Fruit fly (Drosophila melanogaster) whole organism, embryonic: ENCODE data around the gene Gr93a.

Experiments used
- ATbp ChIP-seq: fragments of 200-800 bp; sonication (Bioruptor generic); optimal IDR thresholded peaks from 2 replicates; lab custom pipeline; 2017; ENCODE audit warnings: missing biosample characterization, mild to moderate bottlenecking, missing genetic modification characterization, missing genetic modification reagents
- Ada2b ChIP-seq: fragments of 200-800 bp; sonication (Bioruptor generic); IDR thresholded peaks from 2 replicates; pipeline ENCODE4 v1.3.6; 2022; ENCODE audit warnings: missing biosample characterization, missing genetic modification characterization
- Aef1 ChIP-seq: fragments of 200-800 bp; sonication (Bioruptor generic); IDR thresholded peaks from 3 replicates; pipeline ENCODE4 v1.3.6; 2022; ENCODE audit warnings: missing biosample characterization, missing genetic modification characterization
- Atf6 ChIP-seq: fragments of 200-800 bp; sonication (Bioruptor generic); IDR thresholded peaks from 2 replicates; pipeline ENCODE4 v1.3.6; 2022; ENCODE audit warnings: missing biosample characterization, missing genetic modification characterization
- CG10209 ChIP-seq: fragments of 200-800 bp; sonication (Bioruptor generic); optimal IDR thresholded peaks from 3 replicates; lab custom pipeline; 2017; ENCODE audit warnings: missing biosample characterization, mild to moderate bottlenecking, missing genetic modification characterization, missing genetic modification reagents
- CG13296 ChIP-seq: fragments of 200-800 bp; sonication (Bioruptor generic); optimal IDR thresholded peaks from 3 replicates; lab custom pipeline; 2018; ENCODE audit warnings: missing biosample characterization, mild to moderate bottlenecking, missing genetic modification characterization
- CG14667 ChIP-seq: fragments of 200-800 bp; sonication (Bioruptor generic); IDR thresholded peaks from 2 replicates; pipeline ENCODE4 v1.3.6; 2022; ENCODE audit warnings: missing biosample characterization, missing genetic modification characterization
- CG15696 ChIP-seq: fragments of 200-800 bp; sonication (Bioruptor generic); optimal IDR thresholded peaks from 2 replicates; lab custom pipeline; 2019; ENCODE audit warnings: missing biosample characterization, mild to moderate bottlenecking, missing genetic modification characterization, moderate library complexity
- CG16813 ChIP-seq: fragments of 200-800 bp; sonication (Bioruptor generic); IDR thresholded peaks from 3 replicates; pipeline ENCODE4 v1.3.6; 2022; ENCODE audit warnings: missing biosample characterization, missing genetic modification characterization; ENCODE audit not compliant: partially characterized antibody
- CG18476 ChIP-seq: fragments of 200-800 bp; sonication (Bioruptor generic); optimal IDR thresholded peaks from 2 replicates; lab custom pipeline; 2016; ENCODE audit warnings: missing biosample characterization, mild to moderate bottlenecking, missing genetic modification characterization
- CG2202 ChIP-seq: fragments of 200-800 bp; sonication (Bioruptor generic); optimal IDR thresholded peaks from 2 replicates; lab custom pipeline; 2018; ENCODE audit warnings: missing biosample characterization, mild to moderate bottlenecking, missing genetic modification characterization
- CG2678 ChIP-seq: fragments of 200-800 bp; sonication (Bioruptor generic); optimal IDR thresholded peaks from 3 replicates; lab custom pipeline; 2019; ENCODE audit warnings: missing biosample characterization, mild to moderate bottlenecking, missing genetic modification characterization, moderate library complexity
- CG3726 ChIP-seq: fragments of 200-800 bp; sonication (Bioruptor generic); IDR thresholded peaks from 3 replicates; pipeline ENCODE4, ENCODE4 v1.3.6; 2022; ENCODE audit warnings: missing biosample characterization, missing genetic modification characterization
- CG4282 ChIP-seq: fragments of 200-800 bp; sonication (Bioruptor generic); optimal IDR thresholded peaks from 2 replicates; lab custom pipeline; 2016; ENCODE audit warnings: missing biosample characterization, missing genetic modification characterization
- CG43689 ChIP-seq: fragments of 200-800 bp; sonication (Bioruptor generic); IDR thresholded peaks from 2 replicates; pipeline ENCODE4 v1.3.6; 2022; ENCODE audit warnings: missing biosample characterization, missing genetic modification characterization
- CG4730 ChIP-seq: fragments of 200-800 bp; sonication (Bioruptor generic); IDR thresholded peaks from 2 replicates; pipeline ENCODE4 v1.3.6; 2022; ENCODE audit warnings: missing biosample characterization, missing genetic modification characterization
- CG7372 ChIP-seq: fragments of 200-800 bp; sonication (Bioruptor generic); IDR thresholded peaks from 2 replicates; pipeline ENCODE4 v1.3.6; 2022; ENCODE audit warnings: missing biosample characterization, missing genetic modification characterization
- CG7556 ChIP-seq: fragments of 200-800 bp; sonication (Bioruptor generic); optimal IDR thresholded peaks from 2 replicates; lab custom pipeline; 2017; ENCODE audit warnings: missing biosample characterization, mild to moderate bottlenecking, missing genetic modification characterization
- CG8089 ChIP-seq: fragments of 200-800 bp; sonication (Bioruptor generic); optimal IDR thresholded peaks from 3 replicates; lab custom pipeline; 2016; ENCODE audit warnings: missing biosample characterization, missing genetic modification characterization
- CrebB ChIP-seq: fragments of 200-800 bp; sonication (Bioruptor generic); optimal IDR thresholded peaks from 3 replicates; lab custom pipeline; 2018; ENCODE audit warnings: missing biosample characterization, mild to moderate bottlenecking, missing genetic modification characterization
- Deaf1 ChIP-seq: fragments of 200-800 bp; optimal IDR thresholded peaks from 3 replicates; lab custom pipeline; 2019; ENCODE audit warnings: missing biosample characterization, mild to moderate bottlenecking, missing genetic modification characterization, moderate library complexity
- Dek ChIP-seq: fragments of 200-800 bp; sonication (Bioruptor generic); optimal IDR thresholded peaks from 3 replicates; lab custom pipeline; 2019; ENCODE audit warnings: missing biosample characterization, mild to moderate bottlenecking, missing genetic modification characterization, moderate library complexity
- Dll ChIP-seq: fragments of 200-800 bp; sonication (Bioruptor generic); IDR thresholded peaks from 4 replicates; pipeline ENCODE4 v1.3.6; 2022; ENCODE audit warnings: missing biosample characterization, missing genetic modification characterization; ENCODE audit not compliant: partially characterized antibody
- HLH54F ChIP-seq: fragments of 200-800 bp; sonication (Bioruptor generic); optimal IDR thresholded peaks from 3 replicates; lab custom pipeline; 2016; ENCODE audit warnings: missing biosample characterization, missing genetic modification characterization
- Hmr ChIP-seq: fragments of 200-800 bp; sonication (Bioruptor generic); optimal IDR thresholded peaks from 3 replicates; lab custom pipeline; 2017; ENCODE audit warnings: mild to moderate bottlenecking, missing biosample characterization, missing genetic modification reagents, missing genetic modification characterization
- Hr78 ChIP-seq, 2 experiments: fragments of 200-800 bp in 1 of 2; fragments of >200 bp in 1 of 2; sonication (Bioruptor generic) in 1 of 2; optimal IDR thresholded peaks; 2 replicates each; lab custom pipeline; 2017 to 2019; ENCODE audit warnings: missing biosample characterization in 2 of 2, missing genetic modification characterization in 2 of 2, mild to moderate bottlenecking in 1 of 2, moderate library complexity in 1 of 2
- Hsf ChIP-seq: fragments of 200-800 bp; sonication (Bioruptor generic); optimal IDR thresholded peaks from 3 replicates; lab custom pipeline; 2016; ENCODE audit warnings: missing biosample characterization, missing genetic modification characterization
- Kr ChIP-seq: fragments of 200-800 bp; sonication (Bioruptor generic); optimal IDR thresholded peaks from 2 replicates; lab custom pipeline; 2017; ENCODE audit warnings: missing biosample characterization, mild to moderate bottlenecking, missing genetic modification characterization
- MBD-R2 ChIP-seq: fragments of 200-800 bp; sonication (Bioruptor generic); IDR thresholded peaks from 2 replicates; pipeline ENCODE4 v1.3.6; 2022; ENCODE audit warnings: missing biosample characterization, missing genetic modification characterization
- Mes4 ChIP-seq: fragments of 200-800 bp; sonication (Bioruptor generic); optimal IDR thresholded peaks from 2 replicates; lab custom pipeline; 2016; ENCODE audit warnings: missing biosample characterization, missing genetic modification characterization
- Nf-YA ChIP-seq: fragments of 200-800 bp; sonication (Bioruptor generic); IDR thresholded peaks from 2 replicates; pipeline ENCODE4 v1.3.6; 2022; ENCODE audit warnings: missing biosample characterization, missing genetic modification characterization
- Oaz ChIP-seq: fragments of 200-800 bp; sonication (Bioruptor generic); IDR thresholded peaks from 2 replicates; pipeline ENCODE4 v1.3.6; 2022; ENCODE audit warnings: missing biosample characterization, missing genetic modification characterization
- Xbp1 ChIP-seq: fragments of 200-800 bp; sonication (Bioruptor generic); optimal IDR thresholded peaks from 3 replicates; lab custom pipeline; 2016; ENCODE audit warnings: missing biosample characterization, mild to moderate bottlenecking, missing genetic modification characterization
- ap ChIP-seq: fragments of 200-800 bp; sonication (Bioruptor generic); IDR thresholded peaks from 2 replicates; pipeline ENCODE4 v1.3.6; 2022; ENCODE audit warnings: missing biosample characterization, missing genetic modification characterization
- az2 ChIP-seq: fragments of 200-800 bp; sonication (Bioruptor generic); optimal IDR thresholded peaks from 3 replicates; lab custom pipeline; 2016; ENCODE audit warnings: missing biosample characterization, missing genetic modification characterization
- bcd ChIP-seq: fragments of 200-800 bp; sonication (Bioruptor generic); optimal IDR thresholded peaks from 2 replicates; lab custom pipeline; 2017; ENCODE audit warnings: missing biosample characterization, mild to moderate bottlenecking, missing genetic modification characterization
- bigmax ChIP-seq: fragments of 200-800 bp; sonication (Bioruptor generic); optimal IDR thresholded peaks from 2 replicates; lab custom pipeline; 2018; ENCODE audit warnings: missing biosample characterization, mild to moderate bottlenecking, missing genetic modification characterization
- corto ChIP-seq: fragments of 200-800 bp; sonication (Bioruptor generic); optimal IDR thresholded peaks from 2 replicates; lab custom pipeline; 2016; ENCODE audit warnings: missing biosample characterization, mild to moderate bottlenecking, missing genetic modification characterization, moderate library complexity
- dan ChIP-seq: fragments of 200-800 bp; sonication (Bioruptor generic); IDR thresholded peaks from 2 replicates; pipeline ENCODE4 v1.3.6; 2022; ENCODE audit warnings: missing biosample characterization, missing genetic modification characterization
- gsb ChIP-seq: fragments of 200-800 bp; sonication (Bioruptor generic); IDR thresholded peaks from 2 replicates; pipeline ENCODE4 v1.3.6; 2022; ENCODE audit warnings: missing biosample characterization, missing genetic modification characterization
- hth ChIP-seq: fragments of >200 bp; optimal IDR thresholded peaks from 2 replicates; lab custom pipeline; 2017; ENCODE audit warnings: inconsistent platforms
- jing ChIP-seq: fragments of 200-800 bp; sonication (Bioruptor generic); optimal IDR thresholded peaks from 2 replicates; lab custom pipeline; 2018; ENCODE audit warnings: missing biosample characterization, mild to moderate bottlenecking, missing genetic modification characterization
- rib ChIP-seq: fragments of 200-800 bp; sonication (Bioruptor generic); IDR thresholded peaks from 2 replicates; pipeline ENCODE4 v1.3.6; 2022; ENCODE audit warnings: missing biosample characterization, missing genetic modification characterization
- row ChIP-seq: fragments of 200-800 bp; sonication (Bioruptor generic); IDR thresholded peaks from 3 replicates; pipeline ENCODE4 v1.3.6; 2022; ENCODE audit warnings: missing biosample characterization, missing genetic modification characterization
- stc ChIP-seq: fragments of 200-800 bp; sonication (Bioruptor generic); IDR thresholded peaks from 2 replicates; pipeline ENCODE4 v1.3.6; 2022; ENCODE audit warnings: missing biosample characterization, missing genetic modification characterization
- stwl ChIP-seq: fragments of 200-800 bp; sonication (Bioruptor generic); optimal IDR thresholded peaks from 3 replicates; lab custom pipeline; 2018; ENCODE audit warnings: missing biosample characterization, mild to moderate bottlenecking, missing genetic modification characterization, moderate library complexity
- trem ChIP-seq: fragments of 200-800 bp; optimal IDR thresholded peaks from 3 replicates; lab custom pipeline; 2019; ENCODE audit warnings: missing biosample characterization, mild to moderate bottlenecking, missing genetic modification characterization, moderate library complexity
- unc-4 ChIP-seq: fragments of 200-800 bp; sonication (Bioruptor generic); IDR thresholded peaks from 2 replicates; pipeline ENCODE4 v1.3.6; 2022; ENCODE audit warnings: missing biosample characterization, missing genetic modification characterization; ENCODE audit not compliant: partially characterized antibody
- vvl ChIP-seq: fragments of 200-800 bp; sonication (Bioruptor generic); IDR thresholded peaks from 2 replicates; pipeline ENCODE4 v1.3.6; 2022; ENCODE audit warnings: missing biosample characterization, missing genetic modification characterization
- zen2 ChIP-seq: fragments of 200-800 bp; sonication (Bioruptor generic); IDR thresholded peaks from 3 replicates; pipeline ENCODE4 v1.3.6; 2022; ENCODE audit warnings: missing biosample characterization, missing genetic modification characterization; ENCODE audit not compliant: partially characterized antibody

The Gr93a gene

dm6 chr3R:21837069-21837977, 5.0 kb downstream of the Gr93a start (continued):
- TF ChIP-seq zen2 (GFP tag; lab: Robert Waterston, UW), result no peak
- TF ChIP-seq Hr78 (GFP tag; optimal IDR thresholded peaks at IDR 0.05; lab: Kevin White, UChicago), result no peak
- TF ChIP-seq Deaf1 (tag; lab: Kevin White, UChicago), result peak; percentile 77
- TF ChIP-seq bigmax (GFP tag; lab: Kevin White, UChicago), result no peak
- TF ChIP-seq CG13296, result peak; percentile 23
- no peak for TF ChIP-seq CG3726 (GFP tag; lab: Robert Waterston, UW)
- no peak for TF ChIP-seq ATbp (GFP tag; lab: Kevin White, UChicago)
- TF ChIP-seq jing (GFP tag; lab: Kevin White, UChicago), result no peak
- TF ChIP-seq gsb (GFP tag; lab: Robert Waterston, UW), result no peak
- TF ChIP-seq vvl (GFP tag; lab: Robert Waterston, UW), result no peak
- TF ChIP-seq Oaz (GFP tag; lab: Robert Waterston, UW), result no peak
- TF ChIP-seq Dll (GFP tag; lab: Robert Waterston, UW), result no peak
- TF ChIP-seq CG15696, result no peak
- TF ChIP-seq Hsf (GFP tag; lab: Kevin White, UChicago), result no peak
- TF ChIP-seq unc-4 (GFP tag; lab: Robert Waterston, UW), result no peak
- no peak for TF ChIP-seq Dek
- TF ChIP-seq Xbp1, result no peak
- no peak for TF ChIP-seq CG10209 (GFP tag; lab: Kevin White, UChicago)
- TF ChIP-seq Ada2b, result peak; percentile 54
- no peak for TF ChIP-seq CG4282
- TF ChIP-seq CG2678 (tag; lab: Kevin White, UChicago), result peak; percentile 74
- TF ChIP-seq az2, result no peak
- TF ChIP-seq CG14667, result no peak
- TF ChIP-seq Mes4 (GFP tag; lab: Kevin White, UChicago), result no peak
- TF ChIP-seq CG18476, result peak; percentile 36
- TF ChIP-seq CG2202 (tag; lab: Kevin White, UChicago), result no peak
- TF ChIP-seq trem (tag; lab: Kevin White, UChicago), result no peak
- no peak for TF ChIP-seq CG7372 (GFP tag; lab: Robert Waterston, UW)
- peak; percentile 58; the same call in 2 of the 3 replicates for TF ChIP-seq Aef1 (GFP tag; lab: Robert Waterston, UW)
- TF ChIP-seq CG43689 (GFP tag; lab: Robert Waterston, UW), result 0 out of 2 replicates have a peak, but pooled peaks have one; percentile 40
- no peak for TF ChIP-seq HLH54F (GFP tag; lab: Kevin White, UChicago)
- peak; percentile 29 for TF ChIP-seq CG7556 (GFP tag; lab: Kevin White, UChicago)
- TF ChIP-seq bcd (GFP tag; lab: Kevin White, UChicago), result no peak
- no peak for TF ChIP-seq corto (GFP tag; lab: Kevin White, UChicago)
- no peak for TF ChIP-seq row
- no peak for TF ChIP-seq stwl (tag; lab: Kevin White, UChicago)
- no peak for TF ChIP-seq CG4730 (GFP tag; lab: Robert Waterston, UW)
- no peak for TF ChIP-seq CG8089 (GFP tag; lab: Kevin White, UChicago)
- TF ChIP-seq Hmr, result no peak
- no peak for TF ChIP-seq Atf6 (GFP tag; lab: Robert Waterston, UW)
- TF ChIP-seq stc (GFP tag; lab: Robert Waterston, UW), result peak; percentile 56; the same call in 1 of the 2 replicates
- no peak for TF ChIP-seq Nf-YA (GFP tag; lab: Robert Waterston, UW)
- TF ChIP-seq Kr (GFP tag; lab: Kevin White, UChicago), result no peak
- TF ChIP-seq MBD-R2 (GFP tag; lab: Robert Waterston, UW), result no peak
- no peak for TF ChIP-seq CG16813 (GFP tag; lab: Robert Waterston, UW)
- TF ChIP-seq ap, result no peak
- no peak for TF ChIP-seq rib (GFP tag; lab: Robert Waterston, UW)
- no peak for TF ChIP-seq dan (GFP tag; lab: Robert Waterston, UW)
- no peak for TF ChIP-seq hth (lab: Kevin White, UChicago)
- TF ChIP-seq CrebB (tag; lab: Kevin White, UChicago), result no peak
